Worm (Caenorhabditis elegans) whole organism, midembryonic: Measurements from ENCODE around the gene spe-42.

ENCODE experiments used
- cog-1 ChIP-seq: sonication (generic microtip); optimal IDR thresholded peaks from 2 replicates; lab custom pipeline; 2016; ENCODE audit warnings: missing genetic modification characterization, missing compliant biosample characterization
- flt-1 ChIP-seq: fragments of 200-800 bp; sonication (Bioruptor generic); IDR thresholded peaks from 2 replicates; pipeline ENCODE4 v1.3.6; 2022; ENCODE audit warnings: missing genetic modification characterization, missing compliant biosample characterization

DNA sequence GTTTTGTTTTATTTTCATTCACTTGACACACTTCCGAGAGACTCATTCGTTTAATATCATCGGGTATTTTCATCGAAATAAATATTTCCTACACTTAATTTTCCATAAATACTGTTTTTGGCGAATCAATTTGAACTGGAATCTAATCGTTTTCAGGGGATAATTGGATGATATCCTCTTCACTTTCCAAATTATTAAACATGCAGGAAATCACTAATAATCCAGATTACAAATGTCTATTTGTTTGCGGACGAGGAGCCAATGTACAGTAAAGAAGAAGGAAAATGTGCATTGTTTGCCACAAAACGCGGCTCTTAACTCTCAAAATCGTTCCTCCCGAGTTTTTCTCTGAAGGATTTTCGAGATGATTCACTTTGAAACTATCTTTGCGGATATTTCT lies 39.7 kb upstream of the spe-42 start, which contains the start of gene F55A11.6:
- no peak for TF ChIP-seq flt-1 (GFP tag; lab: Robert Waterston, UW)
- TF ChIP-seq cog-1 (tag; lab: Kevin White, UChicago): no peak
